Worm (Caenorhabditis elegans) whole organism, L4 larva: ENCODE results near the gene Y71H2B.5.

Source experiments
- F10B5.3 ChIP-seq: sonication (generic microtip); optimal IDR thresholded peaks from 2 replicates; lab custom pipeline; 2016; ENCODE audit warnings: mild to moderate bottlenecking, missing genetic modification characterization, missing compliant biosample characterization
- F44E2.7 ChIP-seq: fragments of 200-800 bp; sonication (Bioruptor generic); IDR thresholded peaks from 2 replicates; pipeline ENCODE4 v2.1.2; 2022; ENCODE audit warnings: missing genetic modification characterization, missing compliant biosample characterization
- R02D3.7 ChIP-seq: fragments of 150-350 bp; sonication (generic microtip); optimal IDR thresholded peaks from 3 replicates; lab custom pipeline; 2014; ENCODE audit warnings: missing biosample characterization, missing genetic modification characterization
- T26A8.4 ChIP-seq: fragments of 200-800 bp; sonication (Bioruptor generic); IDR thresholded peaks from 2 replicates; pipeline ENCODE4 v1.3.6; 2022; ENCODE audit warnings: missing genetic modification characterization, missing compliant biosample characterization
- Y75B8A.6 ChIP-seq: fragments of 200-800 bp; sonication (Bioruptor generic); IDR thresholded peaks from 2 replicates; pipeline ENCODE4 v1.3.6; 2022; ENCODE audit warnings: missing genetic modification reagents, missing genetic modification characterization, missing compliant biosample characterization
- ZK337.2 ChIP-seq: fragments of 200-800 bp; sonication (Bioruptor generic); IDR thresholded peaks from 2 replicates; pipeline ENCODE4 v1.3.6; 2022; ENCODE audit warnings: missing genetic modification reagents, missing genetic modification characterization, missing compliant biosample characterization
- ama-1 ChIP-seq: fragments of 150-350 bp; optimal IDR thresholded peaks from 2 replicates; lab custom pipeline; 2014; ENCODE audit warnings: inconsistent platforms, mixed read lengths
- ceh-32 ChIP-seq: sonication (generic microtip); optimal IDR thresholded peaks from 2 replicates; lab custom pipeline; 2016; ENCODE audit warnings: mild to moderate bottlenecking, missing genetic modification characterization, missing compliant biosample characterization; ENCODE audit not compliant: poor library complexity
- ceh-62 ChIP-seq: sonication (generic microtip); optimal IDR thresholded peaks from 2 replicates; lab custom pipeline; 2017; ENCODE audit warnings: missing biosample characterization, missing genetic modification characterization
- cey-2 ChIP-seq: sonication (generic microtip); optimal IDR thresholded peaks from 3 replicates; lab custom pipeline; 2017; ENCODE audit warnings: missing genetic modification characterization, mild to moderate bottlenecking, missing compliant biosample characterization, antibody characterized with exemption, borderline replicate concordance; ENCODE audit not compliant: insufficient read depth
- ctbp-1 ChIP-seq: fragments of 200-800 bp; sonication (Bioruptor generic); IDR thresholded peaks from 2 replicates; pipeline ENCODE4 v1.3.6; 2022; ENCODE audit warnings: missing genetic modification reagents, missing genetic modification characterization, missing compliant biosample characterization
- daf-12 ChIP-seq: fragments of 150-350 bp; optimal IDR thresholded peaks from 2 replicates; lab custom pipeline; 2014; ENCODE audit warnings: missing biosample characterization, missing genetic modification reagents, missing genetic modification characterization
- daf-16 ChIP-seq, 3 experiments: sonication (generic microtip); optimal IDR thresholded peaks; 2 replicates each; lab custom pipeline; 2016 to 2017; ENCODE audit warnings: missing genetic modification characterization in 3 of 3, missing genetic modification reagents in 3 of 3, mild to moderate bottlenecking in 2 of 3, missing compliant biosample characterization in 2 of 3, missing biosample characterization in 1 of 3, moderate library complexity in 1 of 3
- daf-19 ChIP-seq: fragments of 200-800 bp; sonication (Bioruptor generic); conservative IDR thresholded peaks from 2 replicates; pipeline ENCODE4 v1.3.6; 2022; ENCODE audit warnings: missing genetic modification characterization, missing compliant biosample characterization
- dpl-1 ChIP-seq: fragments of 150-350 bp; optimal IDR thresholded peaks from 2 replicates; lab custom pipeline; 2014; ENCODE audit warnings: missing biosample characterization, missing genetic modification reagents, missing genetic modification characterization
- dve-1 ChIP-seq: sonication (generic microtip); optimal IDR thresholded peaks from 2 replicates; lab custom pipeline; 2017; ENCODE audit warnings: antibody characterized with exemption, mild to moderate bottlenecking, missing genetic modification characterization, missing compliant biosample characterization; ENCODE audit not compliant: insufficient read depth
- egl-27 ChIP-seq: sonication (generic microtip); optimal IDR thresholded peaks from 3 replicates; lab custom pipeline; 2017; ENCODE audit warnings: missing biosample characterization, missing genetic modification reagents, missing genetic modification characterization
- hif-1 ChIP-seq, 2 experiments: sonication (generic microtip); optimal IDR thresholded peaks; 2 replicates each; lab custom pipeline; 2016 to 2017; ENCODE audit warnings: missing compliant biosample characterization in 2 of 2, missing genetic modification characterization in 2 of 2, missing genetic modification reagents in 2 of 2, missing genotype in 2 of 2, mild to moderate bottlenecking in 1 of 2
- hlh-30 ChIP-seq: sonication (generic microtip); optimal IDR thresholded peaks from 2 replicates; lab custom pipeline; 2017; ENCODE audit warnings: antibody characterized with exemption, mild to moderate bottlenecking, missing genetic modification characterization, missing compliant biosample characterization; ENCODE audit not compliant: insufficient read depth
- lin-1 ChIP-seq: fragments of 200-800 bp; sonication (Bioruptor generic); IDR thresholded peaks from 2 replicates; pipeline ENCODE4 v1.3.6; 2022; ENCODE audit warnings: missing genetic modification reagents, missing genetic modification characterization, missing compliant biosample characterization
- lin-38 ChIP-seq: fragments of 200-800 bp; sonication (Bioruptor generic); IDR thresholded peaks from 2 replicates; pipeline ENCODE4 v1.3.6; 2022; ENCODE audit warnings: missing genetic modification reagents, missing genetic modification characterization, missing compliant biosample characterization
- lir-3 ChIP-seq: sonication (generic microtip); optimal IDR thresholded peaks from 2 replicates; lab custom pipeline; 2016; ENCODE audit warnings: mild to moderate bottlenecking, missing genetic modification characterization, missing compliant biosample characterization
- lsy-2 ChIP-seq, 2 experiments: fragments of 150-350 bp in 1 of 2; sonication (generic microtip) in 1 of 2; optimal IDR thresholded peaks; 2 replicates each; lab custom pipeline; 2014 to 2017; ENCODE audit warnings: missing biosample characterization in 2 of 2, missing genetic modification characterization in 2 of 2
- madf-5 ChIP-seq, 2 experiments: fragments of 200-800 bp; sonication (Bioruptor generic); IDR thresholded peaks; 2 replicates each; pipeline ENCODE4 v1.3.6; 2022; ENCODE audit warnings: missing compliant biosample characterization in 2 of 2, missing genetic modification characterization in 2 of 2
- mdl-1 ChIP-seq, 2 experiments: fragments of 150-350 bp in 1 of 2; sonication (generic microtip) in 1 of 2; optimal IDR thresholded peaks; 2 replicates each; lab custom pipeline; 2014 to 2017; ENCODE audit warnings: missing biosample characterization in 2 of 2, missing genetic modification characterization in 2 of 2
- mxl-3 ChIP-seq: fragments of 200-800 bp; sonication (Bioruptor generic); optimal IDR thresholded peaks from 2 replicates; lab custom pipeline; 2018; ENCODE audit warnings: mild to moderate bottlenecking, missing genetic modification characterization, missing compliant biosample characterization
- nhr-102 ChIP-seq: sonication (generic microtip); optimal IDR thresholded peaks from 2 replicates; lab custom pipeline; 2016; ENCODE audit warnings: mild to moderate bottlenecking, missing genetic modification characterization, moderate library complexity, missing compliant biosample characterization
- nhr-25 ChIP-seq: sonication (generic microtip); optimal IDR thresholded peaks from 2 replicates; lab custom pipeline; 2017; ENCODE audit warnings: missing genetic modification characterization, mild to moderate bottlenecking, missing compliant biosample characterization, antibody characterized with exemption, moderate library complexity, borderline replicate concordance; ENCODE audit not compliant: insufficient read depth
- nhr-41 ChIP-seq: fragments of 200-800 bp; sonication (Bioruptor generic); IDR thresholded peaks from 2 replicates; pipeline ENCODE4 v1.3.6; 2022; ENCODE audit warnings: missing genetic modification reagents, missing genetic modification characterization, missing compliant biosample characterization
- nhr-48 ChIP-seq: sonication (generic microtip); optimal IDR thresholded peaks from 2 replicates; lab custom pipeline; 2016; ENCODE audit warnings: mild to moderate bottlenecking, missing genetic modification characterization, missing compliant biosample characterization
- nhr-76 ChIP-seq: fragments of 150-350 bp; optimal IDR thresholded peaks from 2 replicates; lab custom pipeline; 2014; ENCODE audit warnings: missing biosample characterization, missing genetic modification characterization
- nhr-77 ChIP-seq: fragments of 150-350 bp; optimal IDR thresholded peaks from 2 replicates; lab custom pipeline; 2014; ENCODE audit warnings: missing biosample characterization, missing genetic modification characterization
- pqm-1 ChIP-seq: sonication (generic microtip); optimal IDR thresholded peaks from 2 replicates; lab custom pipeline; 2017; ENCODE audit warnings: missing biosample characterization, missing genetic modification characterization
- spr-3 ChIP-seq: fragments of 200-800 bp; sonication (Bioruptor generic); optimal IDR thresholded peaks from 2 replicates; lab custom pipeline; 2018; ENCODE audit warnings: mild to moderate bottlenecking, missing genetic modification characterization, missing compliant biosample characterization
- tag-97 ChIP-seq: fragments of 200-800 bp; sonication (Bioruptor generic); IDR thresholded peaks from 2 replicates; pipeline ENCODE4 v1.3.6; 2022; ENCODE audit warnings: missing genetic modification characterization, missing compliant biosample characterization
- unc-130 ChIP-seq: sonication (generic microtip); optimal IDR thresholded peaks from 2 replicates; lab custom pipeline; 2016; ENCODE audit warnings: missing genetic modification reagents, missing genetic modification characterization, missing compliant biosample characterization
- unc-62 ChIP-seq, 3 experiments: fragments of 150-350 bp in 1 of 3; sonication (generic microtip); optimal IDR thresholded peaks in 2 of 3; peaks in 1 of 3; 1 replicate in 1 of 3; 2 replicates in 2 of 3; lab custom pipeline; 2014 to 2017; ENCODE audit warnings: missing biosample characterization in 3 of 3, missing genetic modification characterization in 3 of 3, missing genetic modification reagents in 3 of 3, missing genotype in 1 of 3
- vab-7 ChIP-seq: fragments of 200-800 bp; sonication (Bioruptor generic); IDR thresholded peaks from 2 replicates; pipeline ENCODE4 v1.3.6; 2022; ENCODE audit warnings: missing genetic modification reagents, missing genetic modification characterization, missing compliant biosample characterization
- zip-11 ChIP-seq: fragments of 200-800 bp; sonication (Bioruptor generic); IDR thresholded peaks from 2 replicates; pipeline ENCODE4 v1.3.6; 2022; ENCODE audit warnings: missing genetic modification characterization, missing compliant biosample characterization
- zip-2 ChIP-seq: fragments of 150-350 bp; optimal IDR thresholded peaks from 2 replicates; lab custom pipeline; 2014; ENCODE audit warnings: missing biosample characterization, missing genetic modification characterization

Y71H2B.5 gene

ce11 chrIII:2598491-2599065 lies 9.2 kb upstream of the Y71H2B.5 start (continued):
- no peak for TF ChIP-seq daf-19 (GFP tag; lab: Robert Waterston, UW)
- no peak for TF ChIP-seq mdl-1 (tag; optimal IDR thresholded peaks at IDR 0.05; lab: Kevin White, UChicago)
- TF ChIP-seq lin-38: peak; percentile 60
- TF ChIP-seq lsy-2 (tag; optimal IDR thresholded peaks at IDR 0.05; lab: Kevin White, UChicago): no peak
- TF ChIP-seq daf-16 (GFP tag; optimal IDR thresholded peaks at IDR 0.05; lab: Kevin White, UChicago): no peak
- TF ChIP-seq daf-16 (tag; optimal IDR thresholded peaks at IDR 0.05; lab: Kevin White, UChicago): no peak

DNA sequence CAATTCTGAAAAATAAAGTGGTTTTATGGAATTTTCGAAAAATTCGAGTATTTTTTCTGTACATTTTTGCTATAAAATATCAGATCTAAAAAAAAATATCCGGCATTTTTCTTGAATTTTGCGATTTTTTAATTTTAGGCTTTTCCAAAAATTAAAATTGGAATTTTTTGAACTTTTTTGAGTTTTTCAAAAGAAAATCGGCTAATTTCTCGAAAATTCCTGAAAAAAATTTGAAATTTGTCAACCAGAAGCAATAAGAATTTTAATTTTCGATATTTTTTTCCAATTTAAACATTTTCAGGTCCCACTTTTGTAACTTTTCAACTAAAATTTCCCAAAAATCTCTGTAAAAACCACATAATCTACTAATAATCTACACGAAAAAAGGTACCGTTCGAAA lies 4.1 kb upstream of the Y71H2B.5 start, which contains the start of gene Y71H2B.11:
Gene Y71H2B.11, plus strand, starts transcription at position 301 of the 400 bp plus-strand sequence.
- TF ChIP-seq unc-130 (GFP tag; lab: Kevin White, UChicago) (no peak), cey-2 (tag; lab: Kevin White, UChicago) (no peak), ZK337.2 (no peak)

DNA sequence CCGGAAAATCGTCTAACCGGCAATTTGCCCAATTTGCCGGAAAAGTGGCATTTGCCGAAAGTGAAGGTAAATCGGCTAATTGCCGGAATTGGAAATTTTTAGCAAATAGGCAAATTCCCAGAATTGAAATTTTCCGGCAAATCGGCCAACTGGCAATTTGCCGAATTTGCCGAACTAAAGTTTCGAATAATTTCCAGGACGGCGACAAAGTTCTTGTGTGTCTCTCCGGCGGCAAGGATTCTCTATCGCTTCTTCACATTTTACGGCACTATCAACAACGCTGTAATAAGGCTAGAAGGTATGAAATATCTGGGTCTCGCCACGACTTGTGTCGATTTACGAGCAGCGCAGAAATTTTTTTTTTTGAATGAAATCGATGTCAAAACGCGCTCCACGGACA lies 8.4 kb downstream of the Y71H2B.5 start:
- peak in 1 of 2 experiments; percentile 95 for TF ChIP-seq unc-62 (GFP tag; optimal IDR thresholded peaks at IDR 0.05 in 1 of 2; lab: Kevin White, UChicago)
- no peak for TF ChIP-seq unc-62 (tag; optimal IDR thresholded peaks at IDR 0.05; lab: Kevin White, UChicago)
- TF ChIP-seq R02D3.7 (tag; lab: Kevin White, UChicago): no peak

DNA sequence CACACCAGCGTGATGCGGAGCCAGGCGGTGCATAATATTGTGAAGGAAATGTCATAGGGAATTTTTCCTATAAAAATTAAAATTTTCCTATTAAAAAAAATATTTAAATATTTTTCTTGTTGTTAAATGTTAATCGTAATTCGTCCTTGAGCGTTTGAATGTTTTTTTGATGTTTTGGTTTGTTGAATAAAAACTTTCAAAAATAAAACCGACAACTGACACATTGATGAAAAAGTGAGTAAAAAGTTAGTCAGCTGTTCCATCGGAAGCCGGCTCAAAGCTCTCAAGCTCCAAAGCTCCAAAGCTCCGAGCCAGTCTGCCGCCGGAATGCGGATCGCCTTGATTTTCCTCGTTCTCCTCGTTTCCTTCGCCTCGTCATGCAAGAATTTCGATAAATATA lies 10.8 kb downstream of the Y71H2B.5 start, which contains the start of gene Y71H2B.4:
Gene Y71H2B.4, plus strand, starts transcription at position 301 of the 400 bp plus-strand sequence.
- TF ChIP-seq mxl-3 (GFP tag; lab: Kevin White, UChicago): no peak
- TF ChIP-seq F44E2.7 (GFP tag; lab: Robert Waterston, UW): no peak
- TF ChIP-seq Y75B8A.6 (GFP tag; lab: Robert Waterston, UW): no peak
- no peak for TF ChIP-seq ama-1 (lab: Kevin White, UChicago)
- no peak for TF ChIP-seq ceh-32
- no peak for TF ChIP-seq egl-27
- TF ChIP-seq nhr-77 (tag; lab: Kevin White, UChicago): no peak
- TF ChIP-seq nhr-48 (tag; lab: Kevin White, UChicago): no peak
- TF ChIP-seq cey-2 (tag; lab: Kevin White, UChicago): no peak
- no peak for TF ChIP-seq nhr-41 (GFP tag; lab: Robert Waterston, UW)
- TF ChIP-seq lir-3 (tag; lab: Kevin White, UChicago): no peak
- no peak for TF ChIP-seq zip-11 (GFP tag; lab: Robert Waterston, UW)
- no peak for TF ChIP-seq hlh-30
- no peak for TF ChIP-seq F10B5.3 (tag; lab: Kevin White, UChicago)
- no peak for TF ChIP-seq ceh-62 (tag; lab: Kevin White, UChicago)
- TF ChIP-seq lin-1 (GFP tag; lab: Robert Waterston, UW): no peak
- no peak for TF ChIP-seq T26A8.4
- TF ChIP-seq pqm-1 (tag; lab: Kevin White, UChicago): no peak
- TF ChIP-seq, all 104 proteins: peak for 0

ce11 chrIII:2619559-2619958 lies 11.7 kb downstream of the Y71H2B.5 start, which contains the start of gene ppfr-4:
ppfr-4 (plus strand) TSS chrIII:2619936.
- no peak for TF ChIP-seq zip-2 (tag; lab: Kevin White, UChicago)
- TF ChIP-seq daf-12 (tag; lab: Kevin White, UChicago): no peak
- TF ChIP-seq tag-97 (GFP tag; lab: Robert Waterston, UW): no peak
- TF ChIP-seq lir-3 (tag; lab: Kevin White, UChicago): no peak
- no peak for TF ChIP-seq hif-1 (tag; optimal IDR thresholded peaks at IDR 0.05; lab: Kevin White, UChicago)
- peak in 1 of 2 experiments; percentile 24 for TF ChIP-seq lsy-2 (tag; optimal IDR thresholded peaks at IDR 0.05; lab: Kevin White, UChicago)
- TF ChIP-seq dpl-1: peak; percentile 19
- TF ChIP-seq dve-1 (tag; lab: Kevin White, UChicago): peak; percentile 1
- no peak for TF ChIP-seq daf-16 (GFP tag; optimal IDR thresholded peaks at IDR 0.05; lab: Kevin White, UChicago)
- peak; percentile 15 for TF ChIP-seq daf-16 (tag; optimal IDR thresholded peaks at IDR 0.05; lab: Kevin White, UChicago)
- no peak for TF ChIP-seq nhr-102 (tag; lab: Kevin White, UChicago)
- no peak for TF ChIP-seq nhr-76 (tag; lab: Kevin White, UChicago)
- no peak for TF ChIP-seq Y75B8A.6 (GFP tag; lab: Robert Waterston, UW)
- no peak for TF ChIP-seq madf-5 (GFP tag; IDR thresholded peaks at IDR 0.05; lab: Robert Waterston, UW)
- no peak for TF ChIP-seq nhr-25
- TF ChIP-seq spr-3 (GFP tag; lab: Kevin White, UChicago): no peak
- no peak for TF ChIP-seq vab-7 (GFP tag; lab: Robert Waterston, UW)
- TF ChIP-seq ctbp-1 (GFP tag; lab: Robert Waterston, UW): no peak
